Worm (Caenorhabditis elegans) whole organism, early embryonic: Measurements from ENCODE around the gene srpa-68.

ENCODE experiments used
- B0310.2 ChIP-seq: sonication (generic microtip); optimal IDR thresholded peaks from 2 replicates; lab custom pipeline; 2016; ENCODE audit warnings: mild to moderate bottlenecking, missing genetic modification characterization, missing compliant biosample characterization
- F13C5.2 ChIP-seq: sonication (generic microtip); optimal IDR thresholded peaks from 2 replicates; lab custom pipeline; 2017; ENCODE audit warnings: mild to moderate bottlenecking, missing genetic modification characterization, inconsistent platforms, missing compliant biosample characterization
- aly-1 ChIP-seq: sonication (generic microtip); optimal IDR thresholded peaks from 2 replicates; lab custom pipeline; 2016; ENCODE audit warnings: missing genetic modification characterization, missing compliant biosample characterization
- ama-1 ChIP-seq: fragments of 150-350 bp; optimal IDR thresholded peaks from 2 replicates; lab custom pipeline; 2014
- ceh-13 ChIP-seq: fragments of 200-800 bp; sonication (Bioruptor generic); optimal IDR thresholded peaks from 2 replicates; lab custom pipeline; 2018; ENCODE audit warnings: mild to moderate bottlenecking, missing genetic modification characterization, missing compliant biosample characterization
- ceh-36 ChIP-seq: sonication (generic microtip); optimal IDR thresholded peaks from 2 replicates; lab custom pipeline; 2016; ENCODE audit warnings: missing genetic modification characterization, inconsistent platforms, missing compliant biosample characterization
- ets-7 ChIP-seq: sonication (generic microtip); optimal IDR thresholded peaks from 2 replicates; lab custom pipeline; 2016; ENCODE audit warnings: missing genotype, missing genetic modification characterization, missing compliant biosample characterization
- flt-1 ChIP-seq: fragments of 200-800 bp; sonication (Bioruptor generic); IDR thresholded peaks from 2 replicates; pipeline ENCODE4 v1.3.6; 2022; ENCODE audit warnings: missing genetic modification characterization, missing compliant biosample characterization
- hmbx-1 ChIP-seq: sonication (generic microtip); optimal IDR thresholded peaks from 2 replicates; lab custom pipeline; 2016; ENCODE audit warnings: mild to moderate bottlenecking, missing genetic modification characterization, missing compliant biosample characterization
- hmg-4 ChIP-seq: fragments of 200-800 bp; sonication (Bioruptor generic); optimal IDR thresholded peaks from 2 replicates; lab custom pipeline; 2018; ENCODE audit warnings: mild to moderate bottlenecking, missing genetic modification characterization, missing compliant biosample characterization
- hnd-1 ChIP-seq: sonication (generic microtip); optimal IDR thresholded peaks from 2 replicates; lab custom pipeline; 2016; ENCODE audit warnings: missing genetic modification characterization, missing compliant biosample characterization
- pes-1 ChIP-seq: fragments of 200-800 bp; sonication (Bioruptor generic); IDR thresholded peaks from 2 replicates; pipeline ENCODE4 v1.3.6; 2022; ENCODE audit warnings: missing genetic modification reagents, missing genetic modification characterization, missing compliant biosample characterization
- scrt-1 ChIP-seq: fragments of 200-800 bp; sonication (Bioruptor generic); IDR thresholded peaks from 2 replicates; pipeline ENCODE4 v1.3.6; 2022; ENCODE audit warnings: missing genetic modification characterization, missing compliant biosample characterization
- sea-1 ChIP-seq: fragments of 200-800 bp; sonication (Bioruptor generic); conservative IDR thresholded peaks from 2 replicates; pipeline ENCODE4 v1.3.6; 2022; ENCODE audit warnings: missing genetic modification characterization, missing compliant biosample characterization
- tbx-11 ChIP-seq: fragments of 200-800 bp; sonication (Bioruptor generic); IDR thresholded peaks from 2 replicates; pipeline ENCODE4 v1.3.6; 2022; ENCODE audit warnings: missing genetic modification characterization, missing compliant biosample characterization
- tbx-37 ChIP-seq: fragments of 200-800 bp; sonication (Bioruptor generic); conservative IDR thresholded peaks from 2 replicates; pipeline ENCODE4 v1.3.6; 2022; ENCODE audit warnings: missing genetic modification reagents, missing genetic modification characterization, missing compliant biosample characterization
- tra-4 ChIP-seq: sonication (generic microtip); optimal IDR thresholded peaks from 2 replicates; lab custom pipeline; 2017; ENCODE audit warnings: missing genetic modification characterization, missing compliant biosample characterization

Gene srpa-68

DNA sequence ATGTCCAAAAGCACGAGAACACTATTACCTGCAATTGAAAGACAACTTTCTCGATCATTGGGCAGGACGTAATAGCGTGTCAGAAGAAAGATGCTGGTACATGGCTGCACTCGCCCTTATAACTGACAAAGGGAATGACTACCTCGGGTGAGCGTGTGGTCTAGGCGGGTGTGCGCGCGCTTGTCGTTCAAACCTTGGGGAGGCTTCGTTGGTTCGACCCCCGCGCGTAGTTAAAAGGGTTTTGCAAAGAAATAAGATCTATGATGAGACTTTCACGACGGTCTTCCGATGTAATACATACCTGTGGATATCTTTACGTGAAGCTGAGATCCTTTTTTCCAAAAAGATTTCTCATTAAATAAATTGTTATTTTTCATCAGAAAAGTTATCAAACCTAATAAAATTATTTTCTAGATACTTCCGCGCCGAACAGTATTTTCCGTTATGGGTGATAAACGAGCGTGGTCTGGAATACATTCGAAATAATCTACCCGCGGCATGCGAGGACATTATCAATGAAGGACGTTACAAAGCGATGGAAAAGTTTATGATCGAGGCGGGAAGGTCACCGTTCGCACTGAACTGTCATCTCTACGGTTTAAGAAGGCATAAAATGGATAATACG, 12.1 kb upstream of the srpa-68 start:
- TF ChIP-seq hmg-4 (GFP tag; lab: Kevin White, UChicago) (peak; percentile 100), F13C5.2 (peak; percentile 100), tbx-11 (peak; percentile 100), aly-1 (tag; lab: Kevin White, UChicago) (peak; percentile 100), ama-1 (lab: Kevin White, UChicago) (peak; percentile 87), hmbx-1 (tag; lab: Kevin White, UChicago) (peak; percentile 96), sea-1 (GFP tag; lab: Robert Waterston, UW) (peak; percentile 100), scrt-1 (GFP tag; lab: Robert Waterston, UW) (peak; percentile 100), pes-1 (GFP tag; lab: Robert Waterston, UW) (peak; percentile 99), tra-4 (peak; percentile 99), flt-1 (GFP tag; lab: Robert Waterston, UW) (peak; percentile 100), ets-7 (tag; lab: Kevin White, UChicago) (peak; percentile 99), ceh-13 (GFP tag; lab: Kevin White, UChicago) (peak; percentile 100), ceh-36 (tag; lab: Kevin White, UChicago) (peak; percentile 98), tbx-37 (peak; percentile 100), hnd-1 (tag; lab: Kevin White, UChicago) (peak; percentile 98), B0310.2 (tag; lab: Kevin White, UChicago) (peak; percentile 100)

DNA sequence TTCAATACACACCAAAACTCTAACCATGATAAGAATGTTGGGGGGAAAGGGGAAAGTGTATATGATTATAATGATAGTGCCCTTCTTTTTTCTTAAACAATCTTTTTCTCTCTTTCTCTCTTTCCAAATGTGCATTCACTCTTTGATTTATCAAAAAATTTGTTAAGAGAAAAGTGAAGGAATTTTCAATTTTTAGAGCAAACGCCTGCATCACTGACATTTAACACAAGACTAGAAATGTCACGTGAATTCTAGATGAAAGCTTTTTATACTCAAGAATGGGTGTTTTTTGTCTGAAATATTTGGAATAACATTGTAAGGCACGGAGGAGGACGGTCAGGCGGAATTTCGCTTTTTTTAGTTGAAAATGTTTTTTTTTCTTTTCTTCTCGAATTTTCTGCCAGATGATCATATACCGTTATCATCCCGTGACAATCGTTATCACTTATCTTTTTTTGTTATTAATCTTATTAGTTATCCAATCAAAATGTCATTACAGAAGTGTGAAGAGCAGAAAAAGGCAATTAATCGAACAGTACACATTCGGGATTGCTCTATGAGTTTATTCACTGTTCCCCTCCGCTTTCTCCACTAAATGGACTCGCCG, 10.6 kb upstream of the srpa-68 start, which contains the start of the genes frm-7 and F55C5.17:
Gene frm-7 (plus strand): TSS at position 500 of the 607 bp plus-strand sequence.
Gene F55C5.17 (plus strand): TSS at position 557 of the 607 bp plus-strand sequence.
- TF ChIP-seq tbx-11, result no peak
- TF ChIP-seq B0310.2 (tag; lab: Kevin White, UChicago), result no peak
- no peak for TF ChIP-seq ets-7 (tag; lab: Kevin White, UChicago)
- TF ChIP-seq ceh-36 (tag; lab: Kevin White, UChicago), result no peak
- TF ChIP-seq ama-1 (lab: Kevin White, UChicago), result no peak
- no peak for TF ChIP-seq aly-1 (tag; lab: Kevin White, UChicago)
- TF ChIP-seq tbx-37, result no peak
- no peak for TF ChIP-seq F13C5.2
- no peak for TF ChIP-seq hnd-1 (tag; lab: Kevin White, UChicago)
- TF ChIP-seq tra-4, result no peak
- TF ChIP-seq hmg-4 (GFP tag; lab: Kevin White, UChicago), result no peak
- TF ChIP-seq scrt-1 (GFP tag; lab: Robert Waterston, UW), result no peak

DNA sequence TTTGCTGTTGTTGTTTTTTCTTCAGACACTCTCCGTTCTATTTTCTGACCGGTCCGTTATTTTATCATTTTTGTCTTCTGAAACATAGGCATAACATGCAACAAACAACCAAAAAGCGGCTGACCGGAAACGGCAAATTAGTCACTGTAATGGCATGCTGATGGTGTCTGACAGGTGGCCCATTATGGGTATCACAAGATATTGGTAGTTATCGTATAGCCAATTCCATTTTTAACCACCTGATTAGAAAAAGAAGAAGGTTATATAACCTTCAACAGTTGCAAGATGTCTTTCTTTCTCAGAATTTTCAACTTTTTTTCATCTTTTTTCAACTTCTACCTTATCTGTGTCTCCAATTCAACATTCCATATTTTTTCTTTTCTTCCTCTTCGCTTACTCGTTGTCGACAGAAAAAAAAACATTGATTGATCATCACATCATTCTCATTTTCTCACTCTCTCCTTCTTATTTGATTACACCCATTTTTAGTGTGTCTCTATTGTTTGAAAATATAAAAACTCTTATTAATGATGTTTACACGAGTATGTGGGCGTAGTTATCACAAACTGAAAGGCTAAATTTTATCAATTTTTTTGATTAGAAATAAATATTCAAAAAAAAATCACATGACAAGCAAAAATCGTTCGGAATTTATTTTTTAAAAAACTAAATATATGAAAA, 9.5 kb upstream of the srpa-68 start:
- no peak for TF ChIP-seq ama-1 (lab: Kevin White, UChicago)
- no peak for TF ChIP-seq scrt-1 (GFP tag; lab: Robert Waterston, UW)
- no peak for TF ChIP-seq pes-1 (GFP tag; lab: Robert Waterston, UW)
- no peak for TF ChIP-seq B0310.2 (tag; lab: Kevin White, UChicago)
- no peak for TF ChIP-seq F13C5.2
- TF ChIP-seq ceh-13 (GFP tag; lab: Kevin White, UChicago), result no peak
- TF ChIP-seq sea-1 (GFP tag; lab: Robert Waterston, UW), result no peak
- no peak for TF ChIP-seq ceh-36 (tag; lab: Kevin White, UChicago)
- TF ChIP-seq hnd-1 (tag; lab: Kevin White, UChicago), result no peak
- no peak for TF ChIP-seq hmbx-1 (tag; lab: Kevin White, UChicago)
- TF ChIP-seq tra-4, result no peak
- TF ChIP-seq aly-1 (tag; lab: Kevin White, UChicago), result no peak
- no peak for TF ChIP-seq ets-7 (tag; lab: Kevin White, UChicago)
- no peak for TF ChIP-seq flt-1 (GFP tag; lab: Robert Waterston, UW)

DNA sequence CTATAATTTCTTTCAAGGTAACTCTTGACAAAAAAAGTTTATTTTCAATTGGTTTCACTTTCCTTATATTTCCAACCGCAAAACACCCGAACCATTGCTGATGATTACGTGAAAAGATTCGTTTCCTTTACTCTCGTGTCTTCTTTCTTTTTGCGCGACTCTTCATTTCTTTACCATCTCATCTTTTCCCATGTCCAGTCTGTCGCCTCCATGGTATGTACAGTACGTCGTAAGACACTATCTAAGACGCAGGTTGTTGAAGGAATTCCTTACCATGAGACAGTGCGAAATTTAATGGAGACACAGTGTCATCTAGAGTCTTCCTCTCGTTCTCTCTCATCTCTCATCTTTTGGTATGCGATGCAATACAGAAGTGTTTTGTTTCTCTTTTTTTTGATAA, 8.7 kb upstream of the srpa-68 start:
- TF ChIP-seq hmbx-1 (tag; lab: Kevin White, UChicago), result no peak
- no peak for TF ChIP-seq tbx-11
- no peak for TF ChIP-seq hnd-1 (tag; lab: Kevin White, UChicago)

DNA sequence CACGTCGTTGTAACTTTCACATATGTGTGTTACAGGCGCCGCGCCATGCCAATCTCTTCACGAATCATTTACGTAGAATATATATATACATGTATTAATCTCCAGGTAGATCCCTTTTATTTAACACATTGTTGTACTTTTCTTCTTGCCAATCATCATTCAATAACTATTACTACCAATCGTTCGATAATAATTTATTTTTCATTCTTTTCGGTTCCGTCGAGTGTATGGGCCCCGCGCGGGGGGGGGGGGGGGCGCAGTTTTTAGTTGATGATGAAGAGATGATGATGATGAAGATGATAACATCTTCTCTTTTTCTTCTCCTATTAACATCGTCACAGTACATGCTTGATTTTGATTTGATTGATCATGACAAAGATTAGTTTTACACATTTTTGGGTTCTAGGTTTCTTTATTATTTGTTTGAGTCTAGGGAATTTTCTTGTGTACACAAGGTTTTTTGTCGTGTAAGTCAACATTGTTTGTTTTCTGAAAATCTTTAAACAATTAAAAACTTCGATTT, 7.8 kb upstream of the srpa-68 start:
- TF ChIP-seq pes-1 (GFP tag; lab: Robert Waterston, UW) (no peak), ets-7 (tag; lab: Kevin White, UChicago) (no peak), F13C5.2 (no peak), sea-1 (GFP tag; lab: Robert Waterston, UW) (no peak), hmg-4 (GFP tag; lab: Kevin White, UChicago) (no peak), scrt-1 (GFP tag; lab: Robert Waterston, UW) (no peak), B0310.2 (tag; lab: Kevin White, UChicago) (no peak), ceh-36 (tag; lab: Kevin White, UChicago) (no peak), ceh-13 (GFP tag; lab: Kevin White, UChicago) (no peak), tra-4 (no peak), flt-1 (GFP tag; lab: Robert Waterston, UW) (no peak), tbx-11 (no peak)

DNA sequence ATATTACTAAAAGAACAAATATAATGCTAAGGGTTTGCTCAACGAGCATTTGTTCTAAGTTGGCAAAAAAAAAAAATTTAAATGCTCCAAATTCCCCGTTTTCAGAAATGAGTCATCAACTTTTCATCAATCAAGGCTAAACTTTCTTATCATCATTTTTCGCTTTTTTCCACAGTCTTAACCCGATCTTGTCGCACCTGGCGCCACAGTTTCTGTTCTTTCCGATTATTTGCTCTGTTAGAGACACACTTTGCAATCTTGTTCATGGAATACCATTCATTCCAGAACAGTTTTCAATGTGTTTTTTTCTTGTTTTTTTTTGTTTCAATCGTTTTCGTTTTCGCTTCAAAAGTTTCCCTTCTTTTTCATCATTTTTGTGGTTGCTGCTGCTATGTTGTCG, 6.7 kb upstream of the srpa-68 start:
- TF ChIP-seq hmbx-1 (tag; lab: Kevin White, UChicago) (no peak), F13C5.2 (no peak), sea-1 (GFP tag; lab: Robert Waterston, UW) (no peak), tbx-11 (no peak), pes-1 (GFP tag; lab: Robert Waterston, UW) (no peak), tra-4 (no peak), aly-1 (tag; lab: Kevin White, UChicago) (no peak), ceh-36 (tag; lab: Kevin White, UChicago) (no peak), hnd-1 (tag; lab: Kevin White, UChicago) (no peak), ets-7 (tag; lab: Kevin White, UChicago) (no peak), scrt-1 (GFP tag; lab: Robert Waterston, UW) (no peak), flt-1 (GFP tag; lab: Robert Waterston, UW) (no peak), B0310.2 (tag; lab: Kevin White, UChicago) (no peak), tbx-37 (no peak), ceh-13 (GFP tag; lab: Kevin White, UChicago) (no peak)
